Worm (Caenorhabditis elegans) whole organism, young adult: ENCODE data around the gene hum-4.

Experiments used
- F49E8.2 ChIP-seq: sonication (generic microtip); optimal IDR thresholded peaks from 3 replicates; lab custom pipeline; 2017; ENCODE audit warnings: missing genetic modification characterization, mild to moderate bottlenecking, missing compliant biosample characterization, antibody characterized with exemption, moderate library complexity; ENCODE audit not compliant: insufficient read depth
- F57C9.4 ChIP-seq: sonication (generic microtip); optimal IDR thresholded peaks from 2 replicates; lab custom pipeline; 2017; ENCODE audit warnings: mild to moderate bottlenecking, missing genetic modification characterization, missing compliant biosample characterization
- dpl-1 ChIP-seq: fragments of 150-350 bp; optimal IDR thresholded peaks from 2 replicates; lab custom pipeline; 2014; ENCODE audit warnings: missing biosample characterization, missing genetic modification reagents, missing genetic modification characterization
- nfya-1 ChIP-seq: sonication (generic microtip); optimal IDR thresholded peaks from 2 replicates; lab custom pipeline; 2017; ENCODE audit warnings: antibody characterized with exemption, missing compliant biosample characterization, missing genetic modification characterization, borderline replicate concordance; ENCODE audit not compliant: insufficient read depth
- rec-8 ChIP-seq, 2 experiments: sonication (generic microtip); optimal IDR thresholded peaks; 2 replicates each; lab custom pipeline; 2016; ENCODE audit warnings: mild to moderate bottlenecking in 2 of 2, missing genetic modification characterization in 2 of 2, missing genetic modification reagents in 2 of 2, missing genotype in 2 of 2, missing biosample characterization in 1 of 2, missing compliant biosample characterization in 1 of 2, moderate library complexity in 1 of 2
- unc-130 ChIP-seq: sonication (generic microtip); optimal IDR thresholded peaks from 2 replicates; lab custom pipeline; 2016; ENCODE audit warnings: missing genetic modification reagents, missing genetic modification characterization, missing compliant biosample characterization
- unc-62 ChIP-seq: fragments of 150-350 bp; optimal IDR thresholded peaks from 2 replicates; lab custom pipeline; 2014; ENCODE audit warnings: missing biosample characterization, missing genetic modification reagents, missing genetic modification characterization

DNA sequence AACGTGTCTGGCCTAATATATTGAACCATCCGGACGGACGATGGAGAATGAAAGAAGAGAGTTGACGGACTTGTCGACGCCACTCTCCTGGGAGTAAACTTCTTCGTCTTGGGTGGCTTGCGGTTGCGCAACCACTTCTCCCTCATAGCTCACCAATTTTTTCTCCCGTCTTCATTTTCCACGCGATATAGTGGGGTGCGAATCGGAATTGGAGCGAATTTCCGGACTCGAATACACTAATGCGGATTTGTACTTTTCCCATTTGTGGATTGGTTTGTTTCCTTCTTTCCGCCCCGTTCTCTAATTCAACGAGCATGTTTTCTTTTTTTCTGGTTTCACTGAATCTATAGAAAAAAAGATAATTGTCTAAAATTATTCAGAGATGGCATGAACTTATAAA is 42.4 kb upstream of the hum-4 start:
- TF ChIP-seq rec-8 (tag; optimal IDR thresholded peaks at IDR 0.05; lab: Kevin White, UChicago) (no peak), unc-130 (GFP tag; lab: Kevin White, UChicago) (no peak), F57C9.4 (tag; lab: Kevin White, UChicago) (no peak), nfya-1 (tag; lab: Kevin White, UChicago) (no peak), unc-62 (GFP tag; lab: Kevin White, UChicago) (no peak), dpl-1 (GFP tag; lab: Kevin White, UChicago) (no peak), F49E8.2 (no peak)
